Worm (Caenorhabditis elegans): ENCODE data around the gene tomm-40.

tomm-40 gene

ce11 chrII:8969251-8970183 lies 3.8 kb downstream of the tomm-40 start, which contains the start of the genes szy-20 and C18E9.5 (continued):
- TF ChIP-seq unc-62 (GFP tag; optimal IDR thresholded peaks at IDR 0.05) (no peak), R02D3.7 (tag; optimal IDR thresholded peaks at IDR 0.05) (peak; percentile 82), ceh-28 (tag; optimal IDR thresholded peaks at IDR 0.05) (peak; percentile 60), elt-2 (tag; optimal IDR thresholded peaks at IDR 0.05) (peak; percentile 76), lin-39 (tag; optimal IDR thresholded peaks at IDR 0.05) (peak; percentile 70), hmg-11 (tag; optimal IDR thresholded peaks at IDR 0.05) (peak; percentile 69), nfya-1 (tag; optimal IDR thresholded peaks at IDR 0.05; ENCODE audit: insufficient read depth) (peak; percentile 84), egl-27 (tag; optimal IDR thresholded peaks at IDR 0.05) (no peak), nhr-25 (tag; optimal IDR thresholded peaks at IDR 0.05) (peak; percentile 27), skn-1 (tag; optimal IDR thresholded peaks at IDR 0.05) (peak; percentile 18)

DNA sequence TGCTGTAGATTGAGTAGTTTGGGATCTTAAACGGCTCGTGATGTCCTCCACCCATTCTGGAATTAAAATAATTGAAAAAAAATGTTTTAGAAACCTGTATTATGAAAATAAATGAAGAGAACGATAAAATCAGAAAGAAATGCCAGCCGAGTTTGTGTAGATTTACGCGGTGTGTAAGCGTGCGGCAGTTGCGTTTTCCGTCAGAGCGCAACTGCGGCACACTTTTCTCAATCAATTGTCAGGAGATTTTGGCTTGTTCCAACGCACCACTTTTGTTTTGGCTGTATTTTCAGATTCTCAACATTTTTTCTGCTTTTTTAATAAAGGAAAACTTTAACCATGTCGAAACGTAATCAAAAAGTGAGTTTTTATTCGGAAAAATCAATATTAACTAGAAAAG lies 8.5 kb downstream of the tomm-40 start, which contains the start of the genes ndub-3 and C18E9.2:
TSS of gene ndub-3 (minus strand) at position 56 of the 400 bp plus-strand sequence.
TSS of gene C18E9.2 (plus strand) at position 172 of the 400 bp plus-strand sequence.
- peak; percentile 62 for TF ChIP-seq lin-15B (tag; optimal IDR thresholded peaks at IDR 0.05)
- peak; percentile 85 for TF ChIP-seq R02D3.7 (tag; optimal IDR thresholded peaks at IDR 0.05)
- TF ChIP-seq pqm-1 (tag; optimal IDR thresholded peaks at IDR 0.05), result peak; percentile 25
- TF ChIP-seq nhr-25 (tag; optimal IDR thresholded peaks at IDR 0.05), result peak; percentile 44
- TF ChIP-seq hmg-11 (tag; optimal IDR thresholded peaks at IDR 0.05), result peak; percentile 37
- peak; percentile 75 for TF ChIP-seq lin-39 (tag; optimal IDR thresholded peaks at IDR 0.05)
- no peak for TF ChIP-seq ztf-11 (tag; optimal IDR thresholded peaks at IDR 0.05)
- TF ChIP-seq nhr-23 (tag; optimal IDR thresholded peaks at IDR 0.05), result peak; percentile 13
- TF ChIP-seq elt-3 (tag; optimal IDR thresholded peaks at IDR 0.05), result no peak
- no peak for TF ChIP-seq eor-1 (tag; optimal IDR thresholded peaks at IDR 0.05)
- peak; percentile 51 for TF ChIP-seq ceh-28 (tag; optimal IDR thresholded peaks at IDR 0.05)
- no peak for TF ChIP-seq nhr-237 (tag; optimal IDR thresholded peaks at IDR 0.05)
- TF ChIP-seq nhr-76 (tag; optimal IDR thresholded peaks at IDR 0.05), result no peak
- peak; percentile 64 for TF ChIP-seq nfya-1 (tag; optimal IDR thresholded peaks at IDR 0.05; ENCODE audit: insufficient read depth)
- TF ChIP-seq elt-2 (tag; optimal IDR thresholded peaks at IDR 0.05), result peak; percentile 5

DNA sequence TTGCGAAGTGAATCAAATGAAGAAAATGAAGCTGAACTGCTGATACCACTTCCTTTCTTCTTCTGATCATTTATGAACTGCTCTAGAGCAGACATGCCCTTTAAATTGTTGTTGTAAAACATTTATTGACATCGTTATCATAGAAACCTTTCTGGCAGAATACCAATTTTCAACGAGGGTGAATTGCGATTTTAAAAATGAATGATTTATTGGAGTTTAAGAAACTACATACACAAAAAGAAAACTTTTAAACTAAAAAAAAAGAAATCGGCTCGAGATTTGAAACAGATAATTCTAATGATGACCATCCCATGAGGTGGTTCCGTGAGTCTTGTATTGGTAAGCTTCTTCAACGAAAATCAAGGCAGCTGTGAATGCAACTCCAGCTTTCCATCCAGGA lies 9.3 kb downstream of the tomm-40 start, which contains the start of gene sftd-3:
TSS of gene sftd-3 (minus strand) at position 101 of the 400 bp plus-strand sequence.
- no peak for TF ChIP-seq hmg-11 (tag; optimal IDR thresholded peaks at IDR 0.05)
- TF ChIP-seq ceh-9 (tag; optimal IDR thresholded peaks at IDR 0.05), result no peak
- no peak for TF ChIP-seq elt-3 (tag; optimal IDR thresholded peaks at IDR 0.05)
- TF ChIP-seq mdl-1 (tag; optimal IDR thresholded peaks at IDR 0.05), result no peak
- TF ChIP-seq ceh-82 (tag; optimal IDR thresholded peaks at IDR 0.05), result no peak
- no peak for TF ChIP-seq ZK546.5 (tag; optimal IDR thresholded peaks at IDR 0.05)
- no peak for TF ChIP-seq snpc-4 (tag; optimal IDR thresholded peaks at IDR 0.05)
- TF ChIP-seq lin-15B (tag; optimal IDR thresholded peaks at IDR 0.05), result no peak
- TF ChIP-seq ztf-11 (tag; optimal IDR thresholded peaks at IDR 0.05), result no peak
- TF ChIP-seq nhr-11 (tag; optimal IDR thresholded peaks at IDR 0.05), result no peak
- no peak for TF ChIP-seq nhr-77 (tag; optimal IDR thresholded peaks at IDR 0.05)
- TF ChIP-seq nhr-67 (tag; optimal IDR thresholded peaks at IDR 0.05), result no peak
- no peak for TF ChIP-seq egl-27 (tag; optimal IDR thresholded peaks at IDR 0.05)
- TF ChIP-seq R02D3.7 (tag; optimal IDR thresholded peaks at IDR 0.05), result no peak
- TF ChIP-seq nhr-23 (tag; optimal IDR thresholded peaks at IDR 0.05), result no peak
- no peak for TF ChIP-seq nhr-43 (tag; optimal IDR thresholded peaks at IDR 0.05; ENCODE audit: poor library complexity, severe bottlenecking)
- TF ChIP-seq zag-1 (tag; optimal IDR thresholded peaks at IDR 0.05), result no peak
- no peak for TF ChIP-seq skn-1 (tag; optimal IDR thresholded peaks at IDR 0.05)
- no peak for TF ChIP-seq fos-1 (tag; optimal IDR thresholded peaks at IDR 0.05)

DNA sequence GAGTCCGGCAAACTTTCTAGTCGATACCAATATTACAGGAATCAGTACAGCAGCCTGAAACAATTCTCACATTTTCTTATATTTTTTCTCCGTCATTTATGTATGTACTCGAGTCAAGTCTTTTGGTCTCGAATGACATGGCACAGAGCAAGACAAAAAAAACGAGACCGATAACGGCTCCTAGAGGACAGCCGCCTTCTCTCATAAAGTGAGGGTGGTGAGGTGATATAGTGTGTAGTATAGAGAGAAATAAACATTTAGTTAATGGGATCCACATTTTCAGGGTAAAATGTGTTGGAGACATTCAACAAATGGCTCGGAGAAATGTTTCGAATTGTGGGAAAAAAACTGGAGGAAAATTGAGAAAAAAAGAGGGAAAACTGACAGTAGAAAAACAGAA lies 11.2 kb downstream of the tomm-40 start:
- TF ChIP-seq R02D3.7 (tag; optimal IDR thresholded peaks at IDR 0.05) (no peak), nfya-1 (tag; optimal IDR thresholded peaks at IDR 0.05; ENCODE audit: insufficient read depth) (peak; percentile 22), egl-5 (tag; optimal IDR thresholded peaks at IDR 0.05) (peak; percentile 96), lin-39 (tag; optimal IDR thresholded peaks at IDR 0.05) (peak; percentile 42), snpc-4 (tag; optimal IDR thresholded peaks at IDR 0.05) (no peak), eor-1 (tag; optimal IDR thresholded peaks at IDR 0.05) (no peak)

DNA sequence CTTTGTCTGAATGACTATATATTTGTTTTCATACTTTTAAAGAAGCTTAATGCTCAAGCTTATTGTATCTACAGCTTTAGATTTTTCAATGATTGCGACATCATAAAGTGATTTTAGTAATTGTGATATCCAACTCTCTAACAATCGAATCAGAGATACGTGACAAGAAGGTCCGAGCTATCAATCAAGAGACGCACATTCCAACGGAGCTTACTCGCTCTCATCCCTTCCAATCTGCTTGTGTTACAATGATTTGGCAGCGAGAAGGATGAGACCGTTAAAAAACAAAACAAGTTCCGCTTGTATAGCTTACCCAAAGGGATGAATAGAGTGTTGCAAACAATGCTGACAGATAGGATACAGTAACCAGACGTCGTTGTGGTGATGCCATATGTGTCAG lies 11.9 kb downstream of the tomm-40 start:
- peak; percentile 74 for TF ChIP-seq lin-39 (tag; optimal IDR thresholded peaks at IDR 0.05)
- TF ChIP-seq egl-5 (tag; optimal IDR thresholded peaks at IDR 0.05), result no peak

Data from whole organism, L3 larva.